Worm (Caenorhabditis elegans) whole organism, L4/young adult: ENCODE results near the gene srt-27.

Experiments used
- W03F9.2 ChIP-seq: fragments of 150-350 bp; optimal IDR thresholded peaks from 2 replicates; lab custom pipeline; 2014; ENCODE audit warnings: missing biosample characterization, missing genetic modification characterization
- him-1 ChIP-seq: sonication (generic microtip); optimal IDR thresholded peaks from 2 replicates; lab custom pipeline; 2016; ENCODE audit warnings: missing genotype, missing genetic modification reagents, missing genetic modification characterization, missing compliant biosample characterization

DNA sequence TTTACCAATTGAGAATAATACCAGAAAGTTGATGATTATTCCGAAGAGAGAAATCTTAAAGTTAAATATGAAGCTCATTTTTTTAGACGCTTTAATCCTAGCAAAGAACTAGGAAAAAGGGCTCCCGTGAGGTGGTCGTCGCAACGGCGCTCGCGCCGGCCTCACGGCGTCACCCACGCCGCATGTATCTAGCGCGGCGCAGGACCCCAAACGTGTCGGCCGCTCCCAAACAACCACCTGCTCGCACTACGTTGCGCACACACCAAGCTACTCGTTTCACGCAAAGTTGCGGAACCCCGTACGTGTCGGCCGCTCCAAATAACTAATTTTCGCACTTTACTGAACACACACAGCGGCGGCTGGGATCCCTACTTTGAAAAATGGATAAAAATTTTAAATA is 25.7 kb upstream of the srt-27 start:
- TF ChIP-seq him-1 (tag; lab: Kevin White, UChicago) = no peak
- TF ChIP-seq W03F9.2 (tag; lab: Kevin White, UChicago) = no peak
